Fruit fly (Drosophila melanogaster): ENCODE measurements around the gene CG42818.
A peak's percentile ranks its signal among the peaks of the same experiment; 100 is the strongest.

The CG42818 gene

DNA sequence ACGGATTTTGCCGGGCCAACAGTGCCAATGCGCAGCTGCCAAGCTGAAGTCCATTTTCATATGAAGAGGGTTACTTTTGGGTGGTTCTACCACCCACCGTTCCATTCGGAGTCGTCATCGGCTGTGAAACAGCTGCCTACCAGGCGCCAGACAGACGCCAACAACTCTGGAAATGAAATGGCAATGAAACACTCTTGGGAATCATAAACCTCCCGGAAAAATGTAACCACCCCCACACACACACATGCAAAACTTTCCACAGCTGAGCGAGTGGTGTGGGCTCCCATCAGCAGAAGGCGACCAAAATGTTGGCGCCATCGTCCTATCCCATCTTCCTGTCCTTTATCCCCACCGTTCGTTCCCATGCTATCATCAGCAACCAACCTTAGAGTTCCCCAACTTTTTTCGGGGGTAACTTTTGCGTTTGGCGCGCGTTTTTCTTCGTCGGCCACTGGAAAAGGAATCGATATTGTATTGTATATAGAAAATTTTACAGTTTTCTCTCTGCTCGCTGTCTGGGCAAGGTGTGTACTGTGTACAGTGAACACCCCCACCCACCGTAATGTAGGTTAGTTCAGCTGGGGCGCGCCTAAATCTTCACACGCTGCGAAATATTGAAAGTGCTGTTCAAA lies 33.6 kb downstream of the CG42818 start (continued):
- TF ChIP-seq seq (GFP tag; IDR thresholded peaks at IDR 0.05) (0 out of 2 replicates have a peak, but pooled peaks have one; percentile 34), pfk (GFP tag; optimal IDR thresholded peaks at IDR 0.05) (peak; percentile 98), ewg (GFP tag; optimal IDR thresholded peaks at IDR 0.05) (peak; percentile 79), lilli (GFP tag; optimal IDR thresholded peaks at IDR 0.05) (no peak), CG17385 (GFP tag; optimal IDR thresholded peaks at IDR 0.05) (no peak), chinmo (GFP tag; IDR thresholded peaks at IDR 0.05; ENCODE audit: partially characterized antibody) (0 out of 4 replicates have a peak, but pooled peaks have one; percentile 35), onecut (GFP tag; IDR thresholded peaks at IDR 0.05) (peak; percentile 94), CG4282 (GFP tag; optimal IDR thresholded peaks at IDR 0.05) (no peak), CG4854 (GFP tag; optimal IDR thresholded peaks at IDR 0.05) (no peak), CG32767 (GFP tag; IDR thresholded peaks at IDR 0.05) (peak; percentile 8; the same call in 1 of the 2 replicates), CG3847 (GFP tag; IDR thresholded peaks at IDR 0.05) (no peak), CG1602 (GFP tag; optimal IDR thresholded peaks at IDR 0.05) (no peak), Deaf1 (tag; optimal IDR thresholded peaks at IDR 0.05) (peak; percentile 16), CG11504 (tag; optimal IDR thresholded peaks at IDR 0.05) (peak; percentile 16), cg (GFP tag; optimal IDR thresholded peaks at IDR 0.05) (peak; percentile 25), CG34422 (GFP tag; IDR thresholded peaks at IDR 0.05) (no peak; the same call in 2 of the 3 replicates), Asciz (GFP tag; optimal IDR thresholded peaks at IDR 0.05) (no peak), z (GFP tag; IDR thresholded peaks at IDR 0.05) (0 out of 3 replicates have a peak, but pooled peaks have one; percentile 10), CG2120 (GFP tag; optimal IDR thresholded peaks at IDR 0.05) (no peak), mam (GFP tag; optimal IDR thresholded peaks at IDR 0.05) (peak; percentile 3), CG31224 (GFP tag; IDR thresholded peaks at IDR 0.05) (peak; percentile 98), gfzf (GFP tag; optimal IDR thresholded peaks at IDR 0.05) (no peak), eve (GFP tag; optimal IDR thresholded peaks at IDR 0.05) (no peak), CG34224 (GFP tag; IDR thresholded peaks at IDR 0.05; ENCODE audit: partially characterized antibody) (0 out of 3 replicates have a peak, but pooled peaks have one; percentile 31), fu2 (GFP tag; optimal IDR thresholded peaks at IDR 0.05) (no peak), CG33557 (GFP tag; optimal IDR thresholded peaks at IDR 0.05) (no peak)

dm6 chr2L:16275809-16276178 lies 34.1 kb downstream of the CG42818 start:
- peak; percentile 35 for TF ChIP-seq CG10366 (GFP tag; IDR thresholded peaks at IDR 0.05)
- peak; percentile 48 for TF ChIP-seq sisA (GFP tag; IDR thresholded peaks at IDR 0.05)
- no peak for TF ChIP-seq CG9609 (GFP tag; optimal IDR thresholded peaks at IDR 0.05)
- no peak for TF ChIP-seq kni (GFP tag; optimal IDR thresholded peaks at IDR 0.05)
- no peak for TF ChIP-seq MESR4 (GFP tag; optimal IDR thresholded peaks at IDR 0.05)
- peak; percentile 27 for TF ChIP-seq CG6765 (GFP tag; optimal IDR thresholded peaks at IDR 0.05)
- no peak for TF ChIP-seq TFAM (GFP tag; optimal IDR thresholded peaks at IDR 0.05)
- peak; percentile 16 for TF ChIP-seq Hr3 (GFP tag; optimal IDR thresholded peaks at IDR 0.05)
- TF ChIP-seq Mrtf (GFP tag; IDR thresholded peaks at IDR 0.05), result no peak
- TF ChIP-seq slbo (GFP tag; IDR thresholded peaks at IDR 0.05), result peak; percentile 47
- peak; percentile 73 for TF ChIP-seq Meics (GFP tag; optimal IDR thresholded peaks at IDR 0.05)
- no peak for TF ChIP-seq Sin3A (optimal IDR thresholded peaks at IDR 0.05)
- TF ChIP-seq CG8944 (GFP tag; optimal IDR thresholded peaks at IDR 0.05), result no peak
- TF ChIP-seq CG14050 (GFP tag; IDR thresholded peaks at IDR 0.05), result no peak
- TF ChIP-seq ara (GFP tag; IDR thresholded peaks at IDR 0.05), result no peak
- peak; percentile 43 for TF ChIP-seq CG17385 (GFP tag; optimal IDR thresholded peaks at IDR 0.05)
- TF ChIP-seq NfI (GFP tag; optimal IDR thresholded peaks at IDR 0.05), result peak; percentile 42
- no peak for TF ChIP-seq CG17912 (GFP tag; optimal IDR thresholded peaks at IDR 0.05)
- no peak for TF ChIP-seq onecut (GFP tag; IDR thresholded peaks at IDR 0.05)
- TF ChIP-seq Rx (GFP tag; IDR thresholded peaks at IDR 0.05), result no peak
- TF ChIP-seq phol (tag; optimal IDR thresholded peaks at IDR 0.05), result peak; percentile 63
- TF ChIP-seq Tbp (GFP tag; optimal IDR thresholded peaks at IDR 0.05), result no peak
- no peak for TF ChIP-seq CG5245 (GFP tag; optimal IDR thresholded peaks at IDR 0.05)
- TF ChIP-seq btn (GFP tag; optimal IDR thresholded peaks at IDR 0.05), result no peak
- no peak for TF ChIP-seq Jarid2 (GFP tag; optimal IDR thresholded peaks at IDR 0.05)
- TF ChIP-seq CG3995 (GFP tag; optimal IDR thresholded peaks at IDR 0.05), result no peak
- no peak for TF ChIP-seq Dip2 (GFP tag; IDR thresholded peaks at IDR 0.05)
- TF ChIP-seq pzg (GFP tag; optimal IDR thresholded peaks at IDR 0.05), result no peak
